Fruit fly (Drosophila melanogaster) whole organism, adult: Measurements from ENCODE around the gene Skp2.

Experiments used
- CG11617 ChIP-seq: fragments of 200-800 bp; sonication (Bioruptor generic); optimal IDR thresholded peaks from 2 replicates; lab custom pipeline; 2017; ENCODE audit warnings: mild to moderate bottlenecking, missing biosample characterization, missing genetic modification reagents, missing genetic modification characterization
- CG12768 ChIP-seq: fragments of 200-800 bp; sonication (Bioruptor generic); optimal IDR thresholded peaks from 2 replicates; lab custom pipeline; 2017; ENCODE audit warnings: missing biosample characterization, missing genetic modification characterization, mild to moderate bottlenecking, moderate library complexity, missing genetic modification reagents
- CG14711 ChIP-seq: fragments of 200-800 bp; sonication (Bioruptor generic); optimal IDR thresholded peaks from 2 replicates; lab custom pipeline; 2018; ENCODE audit warnings: missing biosample characterization, mild to moderate bottlenecking, missing genetic modification characterization, moderate library complexity
- CG5204 ChIP-seq: fragments of 200-800 bp; sonication (Bioruptor generic); optimal IDR thresholded peaks from 2 replicates; lab custom pipeline; 2016; ENCODE audit warnings: missing biosample characterization, missing genetic modification characterization
- CG7045 ChIP-seq: fragments of 200-800 bp; sonication (Bioruptor generic); optimal IDR thresholded peaks from 2 replicates; lab custom pipeline; 2017; ENCODE audit warnings: missing biosample characterization, mild to moderate bottlenecking, missing genetic modification characterization
- CG7101 ChIP-seq: fragments of 200-800 bp; sonication (Bioruptor generic); optimal IDR thresholded peaks from 2 replicates; lab custom pipeline; 2018; ENCODE audit warnings: missing biosample characterization, mild to moderate bottlenecking, missing genetic modification characterization, moderate library complexity
- Clk ChIP-seq: fragments of 200-800 bp; sonication (Bioruptor generic); optimal IDR thresholded peaks from 2 replicates; lab custom pipeline; 2017; ENCODE audit warnings: missing biosample characterization, missing genetic modification characterization
- bab1 ChIP-seq: fragments of 200-800 bp; sonication (Bioruptor generic); optimal IDR thresholded peaks from 3 replicates; lab custom pipeline; 2019; ENCODE audit warnings: missing biosample characterization, mild to moderate bottlenecking, missing genetic modification characterization, moderate library complexity
- cnc ChIP-seq, 2 experiments: fragments of >200 bp; optimal IDR thresholded peaks; 2 replicates each; lab custom pipeline; 2017
- kay ChIP-seq: fragments of 200-800 bp; sonication (Bioruptor generic); peaks from one replicate; lab custom pipeline; 2016; ENCODE audit warnings: missing biosample characterization, missing genetic modification characterization, borderline replicate concordance

DNA sequence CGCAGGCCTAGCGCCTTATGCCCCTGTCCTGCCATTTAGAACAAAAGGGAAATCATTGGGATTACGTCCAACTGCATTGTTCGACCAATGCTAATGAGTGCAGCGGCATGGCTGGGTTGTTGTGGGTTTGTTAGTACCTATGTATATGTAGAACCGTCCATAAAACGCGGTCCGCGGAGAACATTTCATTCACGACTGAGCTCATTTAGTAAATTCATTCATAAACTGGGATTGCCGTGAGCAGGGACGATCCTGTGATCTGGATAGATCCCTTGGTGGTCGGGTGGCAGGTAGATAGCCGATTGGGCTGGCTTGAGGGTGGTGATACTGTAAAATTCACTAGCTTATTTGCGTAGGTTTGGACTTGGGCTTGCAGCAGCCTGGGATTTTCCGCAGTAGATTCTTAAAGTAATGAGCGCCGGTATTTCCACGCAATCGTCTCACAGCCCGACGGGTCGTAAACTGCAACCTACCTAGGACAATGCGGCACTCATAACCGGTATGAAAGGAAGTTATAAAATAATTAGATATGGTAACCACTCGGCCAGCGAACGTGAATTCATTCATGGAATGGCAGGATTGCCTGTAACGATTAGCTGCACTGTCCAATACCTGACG is 10.8 kb upstream of the Skp2 start:
- TF ChIP-seq CG5204 (GFP tag; lab: Kevin White, UChicago) (no peak), kay (GFP tag; lab: Kevin White, UChicago) (no peak), CG11617 (GFP tag; lab: Kevin White, UChicago) (no peak), bab1 (GFP tag; lab: Kevin White, UChicago) (no peak), CG12768 (GFP tag; lab: Kevin White, UChicago) (no peak), CG14711 (tag; lab: Kevin White, UChicago) (no peak), Clk (no peak), CG7101 (no peak), cnc (optimal IDR thresholded peaks at IDR 0.05; lab: Kevin White, UChicago) (no peak), CG7045 (GFP tag; lab: Kevin White, UChicago) (no peak)
